Fruit fly (Drosophila melanogaster) whole organism, embryonic: ENCODE measurements around the gene mag.
A peak's percentile ranks its signal among the peaks of the same experiment; 100 is the strongest.

Source experiments
- Ada2b ChIP-seq: fragments of 200-800 bp; sonication (Bioruptor generic); IDR thresholded peaks from 2 replicates; pipeline ENCODE4 v1.3.6; 2022; ENCODE audit warnings: missing biosample characterization, missing genetic modification characterization
- Atf-2 ChIP-seq: fragments of 200-800 bp; sonication (Bioruptor generic); optimal IDR thresholded peaks from 2 replicates; lab custom pipeline; 2016; ENCODE audit warnings: missing biosample characterization, missing genetic modification characterization
- CG10565 ChIP-seq: fragments of 200-800 bp; sonication (Bioruptor generic); optimal IDR thresholded peaks from 3 replicates; lab custom pipeline; 2016; ENCODE audit warnings: missing biosample characterization, mild to moderate bottlenecking, missing genetic modification characterization
- CG10959 ChIP-seq: fragments of 200-800 bp; sonication (Bioruptor generic); IDR thresholded peaks from 2 replicates; pipeline ENCODE4 v1.3.6; 2022; ENCODE audit warnings: missing biosample characterization, missing genetic modification characterization
- CG11696 ChIP-seq: fragments of 200-800 bp; sonication (Bioruptor generic); IDR thresholded peaks from 2 replicates; pipeline ENCODE4 v1.3.6; 2022; ENCODE audit warnings: missing biosample characterization, missing genetic modification characterization
- CG11723 ChIP-seq: fragments of 200-800 bp; sonication (Bioruptor generic); optimal IDR thresholded peaks from 2 replicates; lab custom pipeline; 2017; ENCODE audit warnings: missing biosample characterization, mild to moderate bottlenecking, missing genetic modification characterization
- CG12769 ChIP-seq: fragments of 200-800 bp; sonication (Bioruptor generic); optimal IDR thresholded peaks from 2 replicates; lab custom pipeline; 2019; ENCODE audit warnings: missing biosample characterization, mild to moderate bottlenecking, missing genetic modification characterization, moderate library complexity
- CG14050 ChIP-seq: fragments of 200-800 bp; sonication (Bioruptor generic); IDR thresholded peaks from 3 replicates; pipeline ENCODE4 v1.3.6; 2022; ENCODE audit warnings: missing biosample characterization, missing genetic modification characterization
- CG15011 ChIP-seq: fragments of 200-800 bp; sonication (Bioruptor generic); optimal IDR thresholded peaks from 3 replicates; lab custom pipeline; 2018; ENCODE audit warnings: missing biosample characterization, mild to moderate bottlenecking, missing genetic modification characterization
- CG15073 ChIP-seq: fragments of 200-800 bp; sonication (Bioruptor generic); optimal IDR thresholded peaks from 2 replicates; lab custom pipeline; 2016; ENCODE audit warnings: missing biosample characterization, missing genetic modification characterization
- CG16863 ChIP-seq: fragments of 200-800 bp; sonication (Bioruptor generic); optimal IDR thresholded peaks from 3 replicates; lab custom pipeline; 2016; ENCODE audit warnings: missing biosample characterization, missing genetic modification characterization
- CG17328 ChIP-seq: fragments of 200-800 bp; sonication (Bioruptor generic); IDR thresholded peaks from 2 replicates; pipeline ENCODE4 v1.3.6; 2022; ENCODE audit warnings: missing biosample characterization, missing genetic modification characterization
- CG2116 ChIP-seq: fragments of 200-800 bp; sonication (Bioruptor generic); optimal IDR thresholded peaks from 3 replicates; lab custom pipeline; 2018; ENCODE audit warnings: missing biosample characterization, mild to moderate bottlenecking, missing genetic modification characterization
- CG32772 ChIP-seq: fragments of 200-800 bp; sonication (Bioruptor generic); IDR thresholded peaks from 2 replicates; pipeline ENCODE4 v1.3.6; 2022; ENCODE audit warnings: missing biosample characterization, missing genetic modification characterization
- CG7271 ChIP-seq: fragments of 200-800 bp; sonication (Bioruptor generic); optimal IDR thresholded peaks from 2 replicates; lab custom pipeline; 2018; ENCODE audit warnings: missing biosample characterization, mild to moderate bottlenecking, missing genetic modification characterization, moderate library complexity
- CG7372 ChIP-seq: fragments of 200-800 bp; sonication (Bioruptor generic); IDR thresholded peaks from 2 replicates; pipeline ENCODE4 v1.3.6; 2022; ENCODE audit warnings: missing biosample characterization, missing genetic modification characterization
- CG7556 ChIP-seq: fragments of 200-800 bp; sonication (Bioruptor generic); optimal IDR thresholded peaks from 2 replicates; lab custom pipeline; 2017; ENCODE audit warnings: missing biosample characterization, mild to moderate bottlenecking, missing genetic modification characterization
- CG7745 ChIP-seq: fragments of 200-800 bp; sonication (Bioruptor generic); optimal IDR thresholded peaks from 2 replicates; lab custom pipeline; 2018; ENCODE audit warnings: missing biosample characterization, mild to moderate bottlenecking, missing genetic modification characterization, moderate library complexity
- CG8359 ChIP-seq: fragments of 200-800 bp; sonication (Bioruptor generic); optimal IDR thresholded peaks from 2 replicates; lab custom pipeline; 2017; ENCODE audit warnings: missing biosample characterization, mild to moderate bottlenecking, missing genetic modification characterization, borderline replicate concordance
- Chrac-16 ChIP-seq: fragments of 200-800 bp; sonication (Bioruptor generic); optimal IDR thresholded peaks from 3 replicates; lab custom pipeline; 2016; ENCODE audit warnings: missing biosample characterization, missing genetic modification characterization
- D19B ChIP-seq: fragments of 200-800 bp; sonication (Bioruptor generic); optimal IDR thresholded peaks from 2 replicates; lab custom pipeline; 2017; ENCODE audit warnings: missing biosample characterization, mild to moderate bottlenecking, missing genetic modification characterization
- Deaf1 ChIP-seq: fragments of 200-800 bp; optimal IDR thresholded peaks from 3 replicates; lab custom pipeline; 2019; ENCODE audit warnings: missing biosample characterization, mild to moderate bottlenecking, missing genetic modification characterization, moderate library complexity
- Fer1 ChIP-seq: fragments of 200-800 bp; sonication (Bioruptor generic); optimal IDR thresholded peaks from 2 replicates; lab custom pipeline; 2017; ENCODE audit warnings: missing biosample characterization, mild to moderate bottlenecking, missing genetic modification characterization
- Opbp ChIP-seq: fragments of 200-800 bp; sonication (Bioruptor generic); IDR thresholded peaks from 3 replicates; pipeline ENCODE4 v1.3.6; 2022; ENCODE audit warnings: missing biosample characterization, missing genetic modification characterization; ENCODE audit not compliant: partially characterized antibody
- Rfx ChIP-seq: fragments of 200-800 bp; sonication (Bioruptor generic); IDR thresholded peaks from 2 replicates; pipeline ENCODE4 v1.3.6; 2022; ENCODE audit warnings: missing biosample characterization, missing genetic modification characterization
- ap ChIP-seq: fragments of 200-800 bp; sonication (Bioruptor generic); IDR thresholded peaks from 2 replicates; pipeline ENCODE4 v1.3.6; 2022; ENCODE audit warnings: missing biosample characterization, missing genetic modification characterization
- cas ChIP-seq: fragments of 200-800 bp; sonication (Bioruptor generic); IDR thresholded peaks from 2 replicates; pipeline ENCODE4 v1.3.6; 2022; ENCODE audit warnings: missing biosample characterization, missing genetic modification characterization
- cato ChIP-seq: fragments of 200-800 bp; sonication (Bioruptor generic); optimal IDR thresholded peaks from 2 replicates; lab custom pipeline; 2016; ENCODE audit warnings: missing biosample characterization, missing genetic modification characterization, borderline replicate concordance
- chif ChIP-seq, 2 experiments: fragments of 200-800 bp; sonication (Bioruptor generic); optimal IDR thresholded peaks; 3 replicates each; lab custom pipeline; 2016; ENCODE audit warnings: missing biosample characterization in 2 of 2, missing genetic modification characterization in 2 of 2
- chm ChIP-seq: fragments of 200-800 bp; sonication (Bioruptor generic); IDR thresholded peaks from 2 replicates; pipeline ENCODE4 v1.3.6; 2022; ENCODE audit warnings: missing biosample characterization, missing genetic modification characterization
- corto ChIP-seq: fragments of 200-800 bp; sonication (Bioruptor generic); optimal IDR thresholded peaks from 2 replicates; lab custom pipeline; 2016; ENCODE audit warnings: missing biosample characterization, mild to moderate bottlenecking, missing genetic modification characterization, moderate library complexity
- eyg ChIP-seq: fragments of 200-800 bp; sonication (Bioruptor generic); optimal IDR thresholded peaks from 3 replicates; lab custom pipeline; 2016; ENCODE audit warnings: missing biosample characterization, missing genetic modification characterization
- gcm2 ChIP-seq: fragments of 200-800 bp; sonication (Bioruptor generic); optimal IDR thresholded peaks from 2 replicates; lab custom pipeline; 2016; ENCODE audit warnings: missing biosample characterization, missing genetic modification characterization
- gsb ChIP-seq: fragments of 200-800 bp; sonication (Bioruptor generic); IDR thresholded peaks from 2 replicates; pipeline ENCODE4 v1.3.6; 2022; ENCODE audit warnings: missing biosample characterization, missing genetic modification characterization
- hth ChIP-seq: fragments of >200 bp; optimal IDR thresholded peaks from 2 replicates; lab custom pipeline; 2017; ENCODE audit warnings: inconsistent platforms
- jigr1 ChIP-seq: fragments of 200-800 bp; sonication (Bioruptor generic); IDR thresholded peaks from 3 replicates; pipeline ENCODE4 v1.3.6; 2022; ENCODE audit warnings: missing biosample characterization, missing genetic modification characterization
- jumu ChIP-seq: fragments of 200-800 bp; sonication (Bioruptor generic); optimal IDR thresholded peaks from 3 replicates; lab custom pipeline; 2016; ENCODE audit warnings: missing biosample characterization, missing genetic modification characterization
- kah ChIP-seq: fragments of 200-800 bp; sonication (Bioruptor generic); optimal IDR thresholded peaks from 2 replicates; lab custom pipeline; 2018; ENCODE audit warnings: missing biosample characterization, mild to moderate bottlenecking, missing genetic modification characterization
- klu ChIP-seq: fragments of 200-800 bp; sonication (Bioruptor generic); IDR thresholded peaks from 2 replicates; pipeline ENCODE4 v1.3.6; 2022; ENCODE audit warnings: missing biosample characterization, missing genetic modification characterization
- lab ChIP-seq: fragments of 200-800 bp; sonication (Bioruptor generic); optimal IDR thresholded peaks from 3 replicates; lab custom pipeline; 2017; ENCODE audit warnings: missing biosample characterization, missing genetic modification characterization, mild to moderate bottlenecking, moderate library complexity, missing genetic modification reagents
- lbe ChIP-seq: fragments of 200-800 bp; sonication (Bioruptor generic); optimal IDR thresholded peaks from 2 replicates; lab custom pipeline; 2016; ENCODE audit warnings: missing biosample characterization, mild to moderate bottlenecking, missing genetic modification characterization
- nmo ChIP-seq: fragments of 200-800 bp; sonication (Bioruptor generic); optimal IDR thresholded peaks from 2 replicates; lab custom pipeline; 2018; ENCODE audit warnings: missing biosample characterization, mild to moderate bottlenecking, missing genetic modification characterization, moderate library complexity
- ranshi ChIP-seq: fragments of 200-800 bp; sonication (Bioruptor generic); IDR thresholded peaks from 2 replicates; pipeline ENCODE4 v1.3.6; 2022; ENCODE audit warnings: missing biosample characterization, missing genetic modification characterization
- run ChIP-seq: fragments of 200-800 bp; sonication (Bioruptor generic); optimal IDR thresholded peaks from 3 replicates; lab custom pipeline; 2018; ENCODE audit warnings: missing biosample characterization, mild to moderate bottlenecking, missing genetic modification characterization
- sens ChIP-seq: fragments of 200-800 bp; sonication (Bioruptor generic); peaks from one replicate; lab custom pipeline; 2016; ENCODE audit warnings: missing biosample characterization, missing genetic modification characterization
- sug ChIP-seq: fragments of 200-800 bp; optimal IDR thresholded peaks from 2 replicates; lab custom pipeline; 2019; ENCODE audit warnings: missing biosample characterization, mild to moderate bottlenecking, missing genetic modification characterization, moderate library complexity
- unpg ChIP-seq: fragments of 200-800 bp; sonication (Bioruptor generic); optimal IDR thresholded peaks from 3 replicates; lab custom pipeline; 2018; ENCODE audit warnings: missing biosample characterization, mild to moderate bottlenecking, missing genetic modification characterization, moderate library complexity
- vfl ChIP-seq: fragments of 200-800 bp; sonication (Bioruptor generic); optimal IDR thresholded peaks from 2 replicates; lab custom pipeline; 2016; ENCODE audit warnings: missing biosample characterization, missing genetic modification characterization
- vnd ChIP-seq: fragments of 200-800 bp; sonication (Bioruptor generic); IDR thresholded peaks from 3 replicates; pipeline ENCODE4 v1.3.6; 2022; ENCODE audit warnings: missing biosample characterization, missing genetic modification characterization; ENCODE audit not compliant: partially characterized antibody

The mag gene

dm6 chr3L:20441632-20442469 is 18.6 kb upstream of the mag start, which contains the start of gene CG5910 (continued):
- TF ChIP-seq ap (GFP tag; lab: Robert Waterston, UW) (peak; percentile 78), jigr1 (peak; percentile 61; the same call in 1 of the 3 replicates), kah (GFP tag; lab: Kevin White, UChicago) (peak; percentile 69), CG7745 (tag; lab: Kevin White, UChicago) (no peak), corto (GFP tag; lab: Kevin White, UChicago) (no peak), gsb (GFP tag; lab: Robert Waterston, UW) (peak; percentile 52; the same call in 1 of the 2 replicates), CG15073 (GFP tag; lab: Kevin White, UChicago) (no peak), cato (peak; percentile 45), CG7372 (GFP tag; lab: Robert Waterston, UW) (peak; percentile 53; the same call in 1 of the 2 replicates), chm (GFP tag; lab: Robert Waterston, UW) (peak; percentile 55), D19B (GFP tag; lab: Kevin White, UChicago) (peak; percentile 77), lab (GFP tag; lab: Kevin White, UChicago) (no peak), Atf-2 (GFP tag; lab: Kevin White, UChicago) (peak; percentile 3), Ada2b (peak; percentile 75), CG10565 (no peak), nmo (GFP tag; lab: Kevin White, UChicago) (peak; percentile 95), ranshi (GFP tag; lab: Robert Waterston, UW) (peak; percentile 71; the same call in 1 of the 2 replicates), Fer1 (GFP tag; lab: Kevin White, UChicago) (peak; percentile 95), CG32772 (peak; percentile 71), eyg (GFP tag; lab: Kevin White, UChicago) (no peak), chif (GFP tag; optimal IDR thresholded peaks at IDR 0.05; lab: Kevin White, UChicago) (peak in 1 of 2 experiments; percentile 3), jumu (no peak), vfl (GFP tag; lab: Kevin White, UChicago) (no peak), CG10959 (peak; percentile 43), CG12769 (tag; lab: Kevin White, UChicago) (peak; percentile 56), Deaf1 (tag; lab: Kevin White, UChicago) (peak; percentile 88), CG11723 (peak; percentile 71), CG16863 (peak; percentile 8), CG17328 (GFP tag; lab: Robert Waterston, UW) (peak; percentile 69; the same call in 1 of the 2 replicates), CG7271 (tag; lab: Kevin White, UChicago) (peak; percentile 57), sug (tag; lab: Kevin White, UChicago) (peak; percentile 84), cas (no peak), Rfx (peak; percentile 75), CG11696 (GFP tag; lab: Robert Waterston, UW) (peak; percentile 66; the same call in 1 of the 2 replicates), Chrac-16 (GFP tag; lab: Kevin White, UChicago) (peak; percentile 78), gcm2 (GFP tag; lab: Kevin White, UChicago) (no peak), klu (GFP tag; lab: Robert Waterston, UW) (peak; percentile 72), CG7556 (GFP tag; lab: Kevin White, UChicago) (peak; percentile 96), run (peak; percentile 84), hth (lab: Kevin White, UChicago) (no peak), Opbp (no peak), CG2116 (GFP tag; lab: Kevin White, UChicago) (peak; percentile 54), CG15011 (GFP tag; lab: Kevin White, UChicago) (peak; percentile 79), lbe (GFP tag; lab: Kevin White, UChicago) (peak; percentile 11), vnd (no peak), CG14050 (GFP tag; lab: Robert Waterston, UW) (peak; percentile 54; the same call in 1 of the 3 replicates), sens (GFP tag; lab: Kevin White, UChicago) (peak; percentile 81), CG8359 (peak; percentile 66), unpg (GFP tag; lab: Kevin White, UChicago) (peak; percentile 90)
